Fruit fly (Drosophila melanogaster) whole organism, embryonic: Measurements from ENCODE around the gene Cyfip.

ENCODE experiments used
- B-H2 ChIP-seq: fragments of 200-800 bp; sonication (Bioruptor generic); optimal IDR thresholded peaks from 2 replicates; lab custom pipeline; 2018; ENCODE audit warnings: missing biosample characterization, mild to moderate bottlenecking, missing genetic modification characterization
- Bdp1 ChIP-seq: fragments of 200-800 bp; sonication (Bioruptor generic); optimal IDR thresholded peaks from 3 replicates; lab custom pipeline; 2016; ENCODE audit warnings: missing biosample characterization, missing genetic modification characterization
- CG12659 ChIP-seq: fragments of 200-800 bp; sonication (Bioruptor generic); optimal IDR thresholded peaks from 3 replicates; lab custom pipeline; 2017; ENCODE audit warnings: mild to moderate bottlenecking, missing biosample characterization, missing genetic modification reagents, missing genetic modification characterization
- CG13287 ChIP-seq: fragments of 200-800 bp; sonication (Bioruptor generic); IDR thresholded peaks from 2 replicates; pipeline ENCODE4 v1.3.6; 2022; ENCODE audit warnings: missing biosample characterization, missing genetic modification characterization; ENCODE audit not compliant: partially characterized antibody
- CG13624 ChIP-seq: fragments of 200-800 bp; sonication (Bioruptor generic); optimal IDR thresholded peaks from 2 replicates; lab custom pipeline; 2016; ENCODE audit warnings: missing biosample characterization, missing genetic modification characterization
- CG14441 ChIP-seq: fragments of 200-800 bp; sonication (Bioruptor generic); IDR thresholded peaks from 2 replicates; pipeline ENCODE4 v1.3.6; 2022; ENCODE audit warnings: missing biosample characterization, missing genetic modification characterization
- CG14710 ChIP-seq: fragments of 200-800 bp; sonication (Bioruptor generic); optimal IDR thresholded peaks from 3 replicates; lab custom pipeline; 2019; ENCODE audit warnings: missing biosample characterization, mild to moderate bottlenecking, missing genetic modification characterization, moderate library complexity
- CG14860 ChIP-seq: fragments of 200-800 bp; sonication (Bioruptor generic); IDR thresholded peaks from 3 replicates; pipeline ENCODE4 v1.3.6; 2022; ENCODE audit warnings: missing biosample characterization, missing genetic modification characterization; ENCODE audit not compliant: partially characterized antibody
- CG15514 ChIP-seq: fragments of 200-800 bp; sonication (Bioruptor generic); optimal IDR thresholded peaks from 3 replicates; lab custom pipeline; 2017; ENCODE audit warnings: missing biosample characterization, missing genetic modification characterization, mild to moderate bottlenecking, moderate library complexity, missing genetic modification reagents
- CG16779 ChIP-seq: fragments of 200-800 bp; sonication (Bioruptor generic); IDR thresholded peaks from 2 replicates; pipeline ENCODE4 v1.3.6; 2022; ENCODE audit warnings: missing biosample characterization, missing genetic modification characterization
- CG16863 ChIP-seq: fragments of 200-800 bp; sonication (Bioruptor generic); optimal IDR thresholded peaks from 3 replicates; lab custom pipeline; 2016; ENCODE audit warnings: missing biosample characterization, missing genetic modification characterization
- CG34224 ChIP-seq: fragments of 200-800 bp; sonication (Bioruptor generic); IDR thresholded peaks from 3 replicates; pipeline ENCODE4 v1.3.6; 2022; ENCODE audit warnings: missing biosample characterization, missing genetic modification characterization; ENCODE audit not compliant: partially characterized antibody
- CG34376 ChIP-seq: fragments of 200-800 bp; sonication (Bioruptor generic); optimal IDR thresholded peaks from 2 replicates; lab custom pipeline; 2018; ENCODE audit warnings: missing biosample characterization, mild to moderate bottlenecking, missing genetic modification characterization
- CG4617 ChIP-seq: fragments of 200-800 bp; sonication (Bioruptor generic); optimal IDR thresholded peaks from 3 replicates; lab custom pipeline; 2016; ENCODE audit warnings: missing biosample characterization, missing genetic modification characterization, borderline replicate concordance
- CG7372 ChIP-seq: fragments of 200-800 bp; sonication (Bioruptor generic); IDR thresholded peaks from 2 replicates; pipeline ENCODE4 v1.3.6; 2022; ENCODE audit warnings: missing biosample characterization, missing genetic modification characterization
- CG8089 ChIP-seq: fragments of 200-800 bp; sonication (Bioruptor generic); optimal IDR thresholded peaks from 3 replicates; lab custom pipeline; 2016; ENCODE audit warnings: missing biosample characterization, missing genetic modification characterization
- CG9437 ChIP-seq: fragments of 200-800 bp; sonication (Bioruptor generic); optimal IDR thresholded peaks from 2 replicates; lab custom pipeline; 2018; ENCODE audit warnings: missing biosample characterization, mild to moderate bottlenecking, missing genetic modification characterization
- CG9932 ChIP-seq: fragments of 200-800 bp; sonication (Bioruptor generic); IDR thresholded peaks from 2 replicates; pipeline ENCODE4 v1.3.6; 2022; ENCODE audit warnings: missing biosample characterization, missing genetic modification characterization
- CrebB ChIP-seq: fragments of 200-800 bp; sonication (Bioruptor generic); optimal IDR thresholded peaks from 3 replicates; lab custom pipeline; 2018; ENCODE audit warnings: missing biosample characterization, mild to moderate bottlenecking, missing genetic modification characterization
- D ChIP-seq, 2 experiments: fragments of 200-800 bp in 1 of 2; fragments of >200 bp in 1 of 2; sonication (Bioruptor generic) in 1 of 2; optimal IDR thresholded peaks; 2 replicates in 1 of 2; 3 replicates in 1 of 2; lab custom pipeline; 2017; ENCODE audit warnings: mild to moderate bottlenecking in 1 of 2, missing biosample characterization in 1 of 2, missing genetic modification characterization in 1 of 2, missing genetic modification reagents in 1 of 2
- Dad ChIP-seq: fragments of 200-800 bp; sonication (Bioruptor generic); optimal IDR thresholded peaks from 3 replicates; lab custom pipeline; 2016; ENCODE audit warnings: missing biosample characterization, missing genetic modification characterization
- Dbx ChIP-seq: fragments of 200-800 bp; sonication (Bioruptor generic); IDR thresholded peaks from 3 replicates; pipeline ENCODE4 v1.3.6; 2022; ENCODE audit warnings: missing biosample characterization, missing genetic modification characterization
- Dref ChIP-seq: fragments of 200-800 bp; sonication (Bioruptor generic); IDR thresholded peaks from 2 replicates; pipeline ENCODE4 v1.3.6; 2022; ENCODE audit warnings: missing biosample characterization, missing genetic modification characterization
- E2f2 ChIP-seq: fragments of 200-800 bp; sonication (Bioruptor generic); IDR thresholded peaks from 2 replicates; pipeline ENCODE4 v1.3.6; 2022; ENCODE audit warnings: missing biosample characterization, missing genetic modification characterization
- HHEX ChIP-seq: fragments of 200-800 bp; sonication (Bioruptor generic); optimal IDR thresholded peaks from 3 replicates; lab custom pipeline; 2017; ENCODE audit warnings: missing biosample characterization, mild to moderate bottlenecking, missing genetic modification characterization, missing genetic modification reagents
- MBD-R2 ChIP-seq: fragments of 200-800 bp; sonication (Bioruptor generic); IDR thresholded peaks from 2 replicates; pipeline ENCODE4 v1.3.6; 2022; ENCODE audit warnings: missing biosample characterization, missing genetic modification characterization
- MESR4 ChIP-seq: fragments of 200-800 bp; sonication (Bioruptor generic); optimal IDR thresholded peaks from 2 replicates; lab custom pipeline; 2018; ENCODE audit warnings: missing biosample characterization, mild to moderate bottlenecking, missing genetic modification characterization, moderate library complexity
- Neu2 ChIP-seq: fragments of 200-800 bp; sonication (Bioruptor generic); optimal IDR thresholded peaks from 3 replicates; lab custom pipeline; 2016; ENCODE audit warnings: missing biosample characterization, missing genetic modification characterization, borderline replicate concordance
- Scr ChIP-seq: fragments of 200-800 bp; sonication (Bioruptor generic); IDR thresholded peaks from 2 replicates; pipeline ENCODE4 v1.3.6; 2022; ENCODE audit warnings: missing biosample characterization, missing genetic modification characterization; ENCODE audit not compliant: partially characterized antibody
- Sry-δ ChIP-seq: fragments of 200-800 bp; sonication (Bioruptor generic); optimal IDR thresholded peaks from 2 replicates; lab custom pipeline; 2016; ENCODE audit warnings: missing biosample characterization, missing genetic modification characterization
- ac ChIP-seq: fragments of 200-800 bp; sonication (Bioruptor generic); optimal IDR thresholded peaks from 3 replicates; lab custom pipeline; 2017; ENCODE audit warnings: missing biosample characterization, mild to moderate bottlenecking, missing genetic modification characterization
- crp ChIP-seq, 2 experiments: fragments of 200-800 bp; sonication (Bioruptor generic); optimal IDR thresholded peaks; 2 replicates in 1 of 2; 3 replicates in 1 of 2; lab custom pipeline; 2017; ENCODE audit warnings: missing biosample characterization in 2 of 2, missing genetic modification characterization in 2 of 2, mild to moderate bottlenecking in 1 of 2, moderate library complexity in 1 of 2
- dmrt11E ChIP-seq: fragments of 200-800 bp; sonication (Bioruptor generic); optimal IDR thresholded peaks from 3 replicates; lab custom pipeline; 2018; ENCODE audit warnings: missing biosample characterization, mild to moderate bottlenecking, missing genetic modification characterization, moderate library complexity
- dpn ChIP-seq, 2 experiments: fragments of 200-800 bp; sonication (Bioruptor generic); optimal IDR thresholded peaks; 3 replicates each; lab custom pipeline; 2016; ENCODE audit warnings: missing biosample characterization in 2 of 2, missing genetic modification characterization in 2 of 2
- gem ChIP-seq: fragments of 200-800 bp; sonication (Bioruptor generic); optimal IDR thresholded peaks from 2 replicates; lab custom pipeline; 2019; ENCODE audit warnings: missing biosample characterization, mild to moderate bottlenecking, missing genetic modification characterization, moderate library complexity
- hbn ChIP-seq: fragments of 200-800 bp; sonication (Bioruptor generic); IDR thresholded peaks from 2 replicates; pipeline ENCODE4 v1.3.6; 2022; ENCODE audit warnings: missing biosample characterization, missing genetic modification characterization; ENCODE audit not compliant: partially characterized antibody
- hkb ChIP-seq, 2 experiments: fragments of 200-800 bp in 1 of 2; fragments of >200 bp in 1 of 2; sonication (Bioruptor generic) in 1 of 2; IDR thresholded peaks in 1 of 2; optimal IDR thresholded peaks in 1 of 2; 2 replicates each; pipeline versions ENCODE4 v1.3.6 to Lab custom; 2017 to 2022; ENCODE audit warnings: missing biosample characterization in 1 of 2, missing genetic modification characterization in 1 of 2
- knrl ChIP-seq: fragments of 200-800 bp; sonication (Bioruptor generic); IDR thresholded peaks from 3 replicates; pipeline ENCODE4 v1.3.6; 2022; ENCODE audit warnings: missing biosample characterization, missing genetic modification characterization; ENCODE audit not compliant: partially characterized antibody
- lilli ChIP-seq: fragments of 200-800 bp; sonication (Bioruptor generic); optimal IDR thresholded peaks from 3 replicates; lab custom pipeline; 2016; ENCODE audit warnings: missing biosample characterization, missing genetic modification characterization
- pan ChIP-seq, 4 experiments: fragments of >200 bp in 3 of 4; fragments of 200-800 bp in 1 of 4; sonication (Bioruptor generic) in 1 of 4; optimal IDR thresholded peaks in 3 of 4; IDR thresholded peaks in 1 of 4; 2 replicates each; pipeline versions ENCODE4 v1.3.6 to Lab custom; 2017 to 2022; ENCODE audit warnings: missing biosample characterization in 2 of 4, missing genetic modification characterization in 2 of 4, mixed read lengths in 1 of 4
- phol ChIP-seq: fragments of 200-800 bp; sonication (Bioruptor generic); optimal IDR thresholded peaks from 3 replicates; lab custom pipeline; 2018; ENCODE audit warnings: missing biosample characterization, mild to moderate bottlenecking, missing genetic modification characterization, moderate library complexity
- pita ChIP-seq: fragments of 200-800 bp; sonication (Bioruptor generic); optimal IDR thresholded peaks from 2 replicates; lab custom pipeline; 2017; ENCODE audit warnings: missing biosample characterization, mild to moderate bottlenecking, missing genetic modification characterization
- pzg ChIP-seq: fragments of 200-800 bp; sonication (Bioruptor generic); optimal IDR thresholded peaks from 3 replicates; lab custom pipeline; 2018; ENCODE audit warnings: missing biosample characterization, mild to moderate bottlenecking, missing genetic modification characterization, moderate library complexity
- repo ChIP-seq: fragments of 200-800 bp; sonication (Bioruptor generic); optimal IDR thresholded peaks from 2 replicates; lab custom pipeline; 2016; ENCODE audit warnings: missing biosample characterization, missing genetic modification characterization
- sob ChIP-seq: fragments of 200-800 bp; sonication (Bioruptor generic); IDR thresholded peaks from 2 replicates; pipeline ENCODE4 v1.3.6; 2022; ENCODE audit warnings: missing biosample characterization, missing genetic modification characterization
- stc ChIP-seq: fragments of 200-800 bp; sonication (Bioruptor generic); IDR thresholded peaks from 2 replicates; pipeline ENCODE4 v1.3.6; 2022; ENCODE audit warnings: missing biosample characterization, missing genetic modification characterization
- unpg ChIP-seq: fragments of 200-800 bp; sonication (Bioruptor generic); optimal IDR thresholded peaks from 3 replicates; lab custom pipeline; 2018; ENCODE audit warnings: missing biosample characterization, mild to moderate bottlenecking, missing genetic modification characterization, moderate library complexity
- wdn ChIP-seq: fragments of 200-800 bp; sonication (Bioruptor generic); IDR thresholded peaks from 2 replicates; pipeline ENCODE4 v1.3.6; 2022; ENCODE audit warnings: missing biosample characterization, missing genetic modification characterization
- zen2 ChIP-seq: fragments of 200-800 bp; sonication (Bioruptor generic); IDR thresholded peaks from 3 replicates; pipeline ENCODE4 v1.3.6; 2022; ENCODE audit warnings: missing biosample characterization, missing genetic modification characterization; ENCODE audit not compliant: partially characterized antibody

Gene Cyfip

DNA sequence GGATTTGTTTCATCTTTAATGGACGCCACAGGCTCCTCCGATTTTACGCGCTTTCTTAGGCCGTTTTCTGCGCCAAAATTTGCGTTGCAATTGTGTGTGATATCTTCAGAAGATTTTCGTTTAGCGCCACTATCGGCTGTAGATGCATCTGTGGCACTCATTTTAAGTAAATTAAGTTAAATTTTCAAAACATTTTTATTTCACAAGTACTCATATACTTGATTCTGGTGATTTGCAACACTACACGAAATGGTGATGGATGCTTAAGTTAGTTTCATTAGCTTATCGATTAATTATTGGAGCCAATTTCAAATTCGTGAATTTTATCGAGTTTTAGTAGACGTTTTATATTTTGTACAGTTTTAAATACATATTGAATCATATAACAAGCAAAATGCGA, 30.5 kb downstream of the Cyfip start, which contains the start of gene CG6171 (continued):
- TF ChIP-seq CG34224 (GFP tag; lab: Robert Waterston, UW), result peak; percentile 48; the same call in 2 of the 3 replicates
- TF ChIP-seq Sry-δ (GFP tag; lab: Kevin White, UChicago), result peak; percentile 84
- TF ChIP-seq CG14710 (tag; lab: Kevin White, UChicago), result peak; percentile 12
- TF ChIP-seq hbn (GFP tag; lab: Robert Waterston, UW), result peak; percentile 44; the same call in 1 of the 2 replicates
- TF ChIP-seq crp (GFP tag; optimal IDR thresholded peaks at IDR 0.05; lab: Kevin White, UChicago), result peak in 1 of 2 experiments; percentile 15
- no peak; the same call in 2 of the 3 replicates for TF ChIP-seq zen2 (GFP tag; lab: Robert Waterston, UW)
- TF ChIP-seq Scr, result peak; percentile 64
- TF ChIP-seq stc (GFP tag; lab: Robert Waterston, UW), result no peak
- peak; percentile 75 for TF ChIP-seq CG13287 (GFP tag; lab: Robert Waterston, UW)
- TF ChIP-seq E2f2 (GFP tag; lab: Robert Waterston, UW), result peak; percentile 91
- TF ChIP-seq hkb (optimal IDR thresholded peaks at IDR 0.05; lab: Kevin White, UChicago), result no peak
- TF ChIP-seq hkb (GFP tag; IDR thresholded peaks at IDR 0.05; lab: Robert Waterston, UW), result no peak
- peak; percentile 18 for TF ChIP-seq CG15514 (GFP tag; lab: Kevin White, UChicago)
- TF ChIP-seq knrl, result peak; percentile 50
- TF ChIP-seq CG14441 (GFP tag; lab: Robert Waterston, UW), result no peak
- peak; percentile 4 for TF ChIP-seq CG12659 (GFP tag; lab: Kevin White, UChicago)
- TF ChIP-seq wdn (GFP tag; lab: Robert Waterston, UW), result no peak
- peak; percentile 41 for TF ChIP-seq phol
- TF ChIP-seq sob, result no peak
- TF ChIP-seq Neu2 (GFP tag; lab: Kevin White, UChicago), result peak; percentile 18
- peak; percentile 72 for TF ChIP-seq CG4617
- TF ChIP-seq CG14860 (GFP tag; lab: Robert Waterston, UW), result peak; percentile 48; the same call in 1 of the 3 replicates
- no peak for TF ChIP-seq CG9932 (GFP tag; lab: Robert Waterston, UW)
- TF ChIP-seq pzg (GFP tag; lab: Kevin White, UChicago), result peak; percentile 55
- TF ChIP-seq dmrt11E (tag; lab: Kevin White, UChicago), result no peak
- peak; percentile 75 for TF ChIP-seq CG16863 (GFP tag; lab: Kevin White, UChicago)
- no peak for TF ChIP-seq gem
- TF ChIP-seq D (optimal IDR thresholded peaks at IDR 0.05; lab: Kevin White, UChicago), result no peak
- no peak for TF ChIP-seq D (GFP tag; optimal IDR thresholded peaks at IDR 0.05; lab: Kevin White, UChicago)
- no peak for TF ChIP-seq CG16779 (GFP tag; lab: Robert Waterston, UW)
- peak; percentile 64 for TF ChIP-seq MESR4 (GFP tag; lab: Kevin White, UChicago)
- TF ChIP-seq CG13624 (GFP tag; lab: Kevin White, UChicago), result peak; percentile 16
- peak; percentile 76 for TF ChIP-seq Dref
- TF ChIP-seq MBD-R2 (GFP tag; lab: Robert Waterston, UW), result peak; percentile 70
- peak; percentile 8 for TF ChIP-seq CG34376
- TF ChIP-seq lilli (GFP tag; lab: Kevin White, UChicago), result peak; percentile 28

DNA sequence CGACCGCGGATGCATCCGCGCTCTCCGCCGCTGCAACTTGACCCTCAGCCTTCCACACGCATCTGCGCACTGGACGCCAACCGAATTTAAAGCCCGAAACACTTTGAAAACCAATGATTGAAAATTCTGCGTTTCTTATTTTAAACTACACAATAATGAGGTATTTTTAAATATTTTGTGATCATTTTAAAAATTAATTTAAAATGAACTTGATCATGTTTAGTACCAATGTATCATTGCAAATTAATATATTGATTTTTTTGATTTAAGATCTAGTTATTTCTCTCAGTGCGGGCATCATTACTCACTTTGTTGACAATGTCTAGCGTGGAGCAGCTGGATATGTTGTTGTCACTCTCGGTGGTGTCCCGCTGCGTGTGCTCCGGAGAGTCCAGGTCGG, 33.8 kb downstream of the Cyfip start:
- TF ChIP-seq ac (no peak), Dad (no peak), B-H2 (GFP tag; lab: Kevin White, UChicago) (no peak), dpn (GFP tag; optimal IDR thresholded peaks at IDR 0.05; lab: Kevin White, UChicago) (peak in 1 of 2 experiments; percentile 23), CG7372 (GFP tag; lab: Robert Waterston, UW) (no peak), gem (peak; percentile 82), pita (GFP tag; lab: Kevin White, UChicago) (no peak), Bdp1 (no peak), HHEX (GFP tag; lab: Kevin White, UChicago) (no peak), unpg (GFP tag; lab: Kevin White, UChicago) (peak; percentile 74), CrebB (tag; lab: Kevin White, UChicago) (no peak), CG8089 (no peak), repo (GFP tag; lab: Kevin White, UChicago) (no peak), pan (optimal IDR thresholded peaks at IDR 0.05; lab: Kevin White, UChicago) (no peak), pan (GFP tag; optimal IDR thresholded peaks at IDR 0.05 in 1 of 2, IDR thresholded peaks at IDR 0.05 in 1 of 2) (peak in 1 of 2 experiments; percentile 65), CG9437 (GFP tag; lab: Kevin White, UChicago) (no peak), Dbx (0 out of 3 replicates have a peak, but pooled peaks have one; percentile 29)
